Worm (Caenorhabditis elegans): ENCODE data around the gene ulp-4.

The ulp-4 gene

ce11 chrII:8130792-8131191, 1.0 kb downstream of the ulp-4 start:
- TF ChIP-seq lin-15B (tag; optimal IDR thresholded peaks at IDR 0.05) (no peak), mdl-1 (tag; optimal IDR thresholded peaks at IDR 0.05) (no peak), sup-37 (GFP tag; optimal IDR thresholded peaks at IDR 0.05) (no peak), skn-1 (tag; optimal IDR thresholded peaks at IDR 0.05) (peak; percentile 24), vab-15 (tag; optimal IDR thresholded peaks at IDR 0.05) (no peak), snpc-4 (tag; optimal IDR thresholded peaks at IDR 0.05) (no peak), lin-14 (GFP tag; optimal IDR thresholded peaks at IDR 0.05) (peak; percentile 33), mep-1 (tag; optimal IDR thresholded peaks at IDR 0.05) (peak; percentile 8), fkh-4 (tag; optimal IDR thresholded peaks at IDR 0.05; ENCODE audit: borderline replicate concordance) (no peak), nhr-76 (tag; optimal IDR thresholded peaks at IDR 0.05) (no peak), nhr-12 (tag; optimal IDR thresholded peaks at IDR 0.05) (no peak), pqm-1 (tag; optimal IDR thresholded peaks at IDR 0.05) (no peak), aha-1 (tag; optimal IDR thresholded peaks at IDR 0.05) (no peak), sox-4 (tag; optimal IDR thresholded peaks at IDR 0.05) (no peak), nhr-11 (tag; optimal IDR thresholded peaks at IDR 0.05) (no peak), blmp-1 (tag; optimal IDR thresholded peaks at IDR 0.05) (peak; percentile 21), lin-35 (GFP tag; optimal IDR thresholded peaks at IDR 0.05) (no peak), ama-1 (optimal IDR thresholded peaks at IDR 0.05) (no peak), aly-2 (tag; optimal IDR thresholded peaks at IDR 0.05) (peak; percentile 5), egl-27 (tag; optimal IDR thresholded peaks at IDR 0.05) (no peak), dsc-1 (tag; optimal IDR thresholded peaks at IDR 0.05) (no peak)

ce11 chrII:8131413-8131966, 1.7 kb downstream of the ulp-4 start:
- no peak for TF ChIP-seq ztf-11 (tag; optimal IDR thresholded peaks at IDR 0.05)
- TF ChIP-seq nhr-19 (GFP tag; conservative IDR thresholded peaks at IDR 0.05) = 0 out of 2 replicates have a peak, but pooled peaks have one; percentile 29
- no peak for TF ChIP-seq ces-1 (GFP tag; optimal IDR thresholded peaks at IDR 0.05)
- TF ChIP-seq mef-2 (tag; optimal IDR thresholded peaks at IDR 0.05) = peak; percentile 2
- TF ChIP-seq unc-98 (GFP tag; IDR thresholded peaks at IDR 0.05) = no peak
- TF ChIP-seq fkh-8 (tag; optimal IDR thresholded peaks at IDR 0.05) = peak; percentile 79
- TF ChIP-seq xbp-1 (tag; optimal IDR thresholded peaks at IDR 0.05) = peak; percentile 12
- no peak for TF ChIP-seq efl-3 (GFP tag; optimal IDR thresholded peaks at IDR 0.05)
- peak; percentile 23 to 59 for TF ChIP-seq lsy-2 (tag; optimal IDR thresholded peaks at IDR 0.05)
- TF ChIP-seq tbx-2 (tag; optimal IDR thresholded peaks at IDR 0.05) = peak; percentile 26
- TF ChIP-seq snu-23 (GFP tag; optimal IDR thresholded peaks at IDR 0.05) = peak; percentile 73
- no peak for TF ChIP-seq vab-15 (tag; optimal IDR thresholded peaks at IDR 0.05)
- TF ChIP-seq ceh-88 (GFP tag; IDR thresholded peaks at IDR 0.05) = no peak
- TF ChIP-seq nhr-47 (tag; optimal IDR thresholded peaks at IDR 0.05) = peak; percentile 24
- peak in 1 of 3 experiments; percentile 53 for TF ChIP-seq ceh-82 (tag; optimal IDR thresholded peaks at IDR 0.05)
- TF ChIP-seq lin-13 (GFP tag; optimal IDR thresholded peaks at IDR 0.05) = peak; percentile 63
- TF ChIP-seq alr-1 (tag; optimal IDR thresholded peaks at IDR 0.05; ENCODE audit: borderline replicate concordance) = no peak
- peak; percentile 82 for TF ChIP-seq blmp-1 (tag; optimal IDR thresholded peaks at IDR 0.05)
- TF ChIP-seq isw-1 (GFP tag; IDR thresholded peaks at IDR 0.05) = no peak
- no peak for TF ChIP-seq fkh-10 (GFP tag; optimal IDR thresholded peaks at IDR 0.05)
- peak; percentile 66 for TF ChIP-seq jun-1 (tag; optimal IDR thresholded peaks at IDR 0.05)
- peak in 5 of 6 experiments; percentile 20 to 83 (median 53) for TF ChIP-seq elt-3 (tag; optimal IDR thresholded peaks at IDR 0.05)
- no peak for TF ChIP-seq unc-86 (tag; optimal IDR thresholded peaks at IDR 0.05)
- TF ChIP-seq dpl-1 (GFP tag; optimal IDR thresholded peaks at IDR 0.05) = peak; percentile 44 to 61 (median 51)
- TF ChIP-seq zag-1 (tag; optimal IDR thresholded peaks at IDR 0.05) = no peak
- TF ChIP-seq nhr-20 (tag; optimal IDR thresholded peaks at IDR 0.05) = peak; percentile 69
- peak; percentile 68 for TF ChIP-seq nhr-77 (tag; optimal IDR thresholded peaks at IDR 0.05)
- peak; percentile 42 for TF ChIP-seq swsn-7 (tag; optimal IDR thresholded peaks at IDR 0.05)
- peak; percentile 19 to 20 for TF ChIP-seq efl-1 (optimal IDR thresholded peaks at IDR 0.05)
- TF ChIP-seq efl-1 (GFP tag; optimal IDR thresholded peaks at IDR 0.05 in 1 of 2) = peak in 1 of 2 experiments; percentile 61
- no peak for TF ChIP-seq nhr-11 (tag; optimal IDR thresholded peaks at IDR 0.05)
- TF ChIP-seq lir-3 (tag; optimal IDR thresholded peaks at IDR 0.05; ENCODE audit: poor library complexity) = no peak
- TF ChIP-seq ceh-8 (GFP tag; optimal IDR thresholded peaks at IDR 0.05) = peak; percentile 24
- TF ChIP-seq nhr-90 (tag; optimal IDR thresholded peaks at IDR 0.05; ENCODE audit: poor library complexity) = peak; percentile 41
